Worm (Caenorhabditis elegans) whole organism, young adult: ENCODE results near the gene Y57E12B.1.

Experiments
- gei-17 ChIP-seq: fragments of 200-800 bp; sonication (Bioruptor generic); optimal IDR thresholded peaks from 2 replicates; lab custom pipeline; 2018; ENCODE audit warnings: mild to moderate bottlenecking, missing genetic modification characterization, missing compliant biosample characterization
- hmg-1.2 ChIP-seq: fragments of 200-800 bp; sonication (Bioruptor generic); IDR thresholded peaks from 2 replicates; pipeline ENCODE4 v1.3.6; 2022; ENCODE audit warnings: missing genetic modification reagents, missing genetic modification characterization, missing compliant biosample characterization

DNA sequence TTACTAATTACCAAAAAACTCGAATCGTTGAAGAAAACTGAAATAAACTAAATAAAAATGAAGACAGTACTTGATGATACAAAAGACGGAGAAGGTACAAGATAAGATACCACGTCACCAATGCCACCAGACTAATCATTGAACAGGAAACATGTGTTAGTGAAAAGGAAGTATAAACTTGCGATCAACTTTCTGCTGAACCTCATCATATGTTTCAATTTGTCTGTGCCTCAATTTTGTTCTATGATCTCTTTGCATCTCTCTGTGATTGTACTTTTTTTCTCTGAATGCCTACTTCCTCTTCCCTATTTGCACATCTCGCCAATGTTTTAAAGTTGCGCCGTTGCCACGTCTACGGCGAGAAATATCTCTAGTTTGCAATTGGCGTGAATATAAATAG, 45.7 kb downstream of the Y57E12B.1 start:
- TF ChIP-seq gei-17 (GFP tag; lab: Kevin White, UChicago): no peak
- TF ChIP-seq hmg-1.2 (GFP tag; lab: Robert Waterston, UW): peak; percentile 44; the same call in 1 of the 2 replicates
